Worm (Caenorhabditis elegans) whole organism, young adult: Measurements from ENCODE around the gene K05F6.8.

ENCODE experiments used
- B0261.1 ChIP-seq: sonication (generic microtip); optimal IDR thresholded peaks from 2 replicates; lab custom pipeline; 2016; ENCODE audit warnings: mild to moderate bottlenecking, missing genetic modification characterization, moderate library complexity, missing compliant biosample characterization
- F23B12.7 ChIP-seq: sonication (generic microtip); optimal IDR thresholded peaks from 2 replicates; lab custom pipeline; 2017; ENCODE audit warnings: missing genetic modification characterization, mild to moderate bottlenecking, missing compliant biosample characterization, antibody characterized with exemption, moderate library complexity; ENCODE audit not compliant: insufficient read depth
- F39B2.1 ChIP-seq: fragments of 200-800 bp; sonication (Bioruptor generic); IDR thresholded peaks from 2 replicates; pipeline ENCODE4 v1.3.6; 2022; ENCODE audit warnings: missing genetic modification reagents, missing genetic modification characterization, missing compliant biosample characterization
- F49E8.2 ChIP-seq: sonication (generic microtip); optimal IDR thresholded peaks from 3 replicates; lab custom pipeline; 2017; ENCODE audit warnings: missing genetic modification characterization, mild to moderate bottlenecking, missing compliant biosample characterization, antibody characterized with exemption, moderate library complexity; ENCODE audit not compliant: insufficient read depth
- F52B5.7 ChIP-seq: sonication (generic microtip); optimal IDR thresholded peaks from 2 replicates; lab custom pipeline; 2016; ENCODE audit warnings: mild to moderate bottlenecking, missing genetic modification characterization, missing compliant biosample characterization
- F57A8.1 ChIP-seq: fragments of 200-800 bp; sonication (Bioruptor generic); optimal IDR thresholded peaks from 2 replicates; lab custom pipeline; 2018; ENCODE audit warnings: mild to moderate bottlenecking, missing genetic modification characterization, moderate library complexity, missing compliant biosample characterization
- K11D2.4 ChIP-seq: fragments of 200-800 bp; sonication (Bioruptor generic); IDR thresholded peaks from 2 replicates; pipeline ENCODE4 v1.3.6; 2022; ENCODE audit warnings: missing genetic modification reagents, missing genetic modification characterization, missing compliant biosample characterization
- T07F8.4 ChIP-seq: sonication (generic microtip); optimal IDR thresholded peaks from 2 replicates; lab custom pipeline; 2016; ENCODE audit warnings: mild to moderate bottlenecking, missing genetic modification characterization, moderate library complexity, missing compliant biosample characterization
- T26A5.8 ChIP-seq: sonication (generic microtip); optimal IDR thresholded peaks from 2 replicates; lab custom pipeline; 2016; ENCODE audit warnings: missing genetic modification characterization, missing compliant biosample characterization
- Y53F4B.3 ChIP-seq: fragments of 200-800 bp; sonication (Bioruptor generic); IDR thresholded peaks from 2 replicates; pipeline ENCODE4 v1.3.6; 2022; ENCODE audit warnings: missing genetic modification reagents, missing genetic modification characterization, missing compliant biosample characterization
- Y53G8AR.9 ChIP-seq: fragments of 200-800 bp; sonication (Bioruptor generic); conservative IDR thresholded peaks from 2 replicates; pipeline ENCODE4 v1.3.6; 2022; ENCODE audit warnings: missing genetic modification reagents, missing genetic modification characterization, missing compliant biosample characterization
- Y56A3A.18 ChIP-seq: fragments of 200-800 bp; sonication (Bioruptor generic); IDR thresholded peaks from 2 replicates; pipeline ENCODE4 v1.3.6; 2022; ENCODE audit warnings: missing genetic modification reagents, missing genetic modification characterization, missing compliant biosample characterization
- atf-7 ChIP-seq: sonication (generic microtip); optimal IDR thresholded peaks from 2 replicates; lab custom pipeline; 2017; ENCODE audit warnings: mild to moderate bottlenecking, missing genetic modification characterization, missing compliant biosample characterization
- attf-5 ChIP-seq: fragments of 200-800 bp; sonication (Bioruptor generic); optimal IDR thresholded peaks from 2 replicates; lab custom pipeline; 2018; ENCODE audit warnings: mild to moderate bottlenecking, missing genetic modification characterization, missing compliant biosample characterization
- bed-1 ChIP-seq: fragments of 200-800 bp; sonication (Bioruptor generic); IDR thresholded peaks from 2 replicates; pipeline ENCODE4 v1.3.6; 2022; ENCODE audit warnings: missing genetic modification reagents, missing genetic modification characterization, missing compliant biosample characterization
- cebp-1 ChIP-seq, 2 experiments: fragments of 200-800 bp in 1 of 2; sonication (Bioruptor generic) in 1 of 2; sonication (generic microtip) in 1 of 2; IDR thresholded peaks in 1 of 2; optimal IDR thresholded peaks in 1 of 2; 2 replicates each; pipeline versions ENCODE4 v1.3.6 to Lab custom; 2017 to 2022; ENCODE audit warnings: missing compliant biosample characterization in 2 of 2, missing genetic modification characterization in 2 of 2, mild to moderate bottlenecking in 1 of 2, missing genetic modification reagents in 1 of 2, moderate library complexity in 1 of 2
- cebp-2 ChIP-seq: fragments of 200-800 bp; sonication (Bioruptor generic); IDR thresholded peaks from 2 replicates; pipeline ENCODE4 v1.3.6; 2022; ENCODE audit warnings: missing genetic modification characterization, missing compliant biosample characterization
- ceh-100 ChIP-seq: fragments of 200-800 bp; sonication (Bioruptor generic); IDR thresholded peaks from 2 replicates; pipeline ENCODE4 v1.3.6; 2022; ENCODE audit warnings: missing genetic modification reagents, missing genetic modification characterization, missing compliant biosample characterization
- ceh-79 ChIP-seq: sonication (generic microtip); optimal IDR thresholded peaks from 2 replicates; lab custom pipeline; 2017; ENCODE audit warnings: mild to moderate bottlenecking, missing genetic modification characterization, missing compliant biosample characterization
- ceh-91 ChIP-seq: fragments of 200-800 bp; sonication (Bioruptor generic); IDR thresholded peaks from 2 replicates; pipeline ENCODE4 v1.3.6; 2022; ENCODE audit warnings: missing genetic modification reagents, missing genetic modification characterization, missing compliant biosample characterization
- dox-1 ChIP-seq: fragments of 200-800 bp; sonication (Bioruptor generic); IDR thresholded peaks from 2 replicates; pipeline ENCODE4 v1.3.6; 2022; ENCODE audit warnings: missing genetic modification reagents, missing genetic modification characterization, missing compliant biosample characterization
- efl-1 ChIP-seq: fragments of 150-350 bp; optimal IDR thresholded peaks from 2 replicates; lab custom pipeline; 2014; ENCODE audit warnings: missing biosample characterization, missing genetic modification reagents, missing genetic modification characterization
- egl-18 ChIP-seq: fragments of 200-800 bp; sonication (Bioruptor generic); IDR thresholded peaks from 2 replicates; pipeline ENCODE4 v1.3.6; 2022; ENCODE audit warnings: missing genetic modification reagents, missing genetic modification characterization, missing compliant biosample characterization
- egrh-3 ChIP-seq: fragments of 200-800 bp; sonication (Bioruptor generic); IDR thresholded peaks from 2 replicates; pipeline ENCODE4 v1.3.6; 2022; ENCODE audit warnings: missing genetic modification reagents, missing genetic modification characterization, missing compliant biosample characterization
- ekl-4 ChIP-seq: fragments of 200-800 bp; sonication (Bioruptor generic); IDR thresholded peaks from 2 replicates; pipeline ENCODE4 v1.3.6; 2022; ENCODE audit warnings: missing genetic modification reagents, missing genetic modification characterization, missing compliant biosample characterization
- him-1 ChIP-seq: sonication (generic microtip); optimal IDR thresholded peaks from 2 replicates; lab custom pipeline; 2016; ENCODE audit warnings: missing genotype, missing genetic modification reagents, missing genetic modification characterization, missing compliant biosample characterization
- hlh-26 ChIP-seq: fragments of 200-800 bp; sonication (Bioruptor generic); conservative IDR thresholded peaks from 2 replicates; pipeline ENCODE4 v1.3.6; 2022; ENCODE audit warnings: missing genetic modification reagents, missing genetic modification characterization, missing compliant biosample characterization
- hmg-1.2 ChIP-seq: fragments of 200-800 bp; sonication (Bioruptor generic); IDR thresholded peaks from 2 replicates; pipeline ENCODE4 v1.3.6; 2022; ENCODE audit warnings: missing genetic modification reagents, missing genetic modification characterization, missing compliant biosample characterization
- hrde-1 ChIP-seq: sonication (generic microtip); optimal IDR thresholded peaks from 2 replicates; lab custom pipeline; 2016; ENCODE audit warnings: missing genetic modification characterization, mild to moderate bottlenecking, missing compliant biosample characterization, moderate library complexity, missing genotype, missing genetic modification reagents, borderline replicate concordance
- lag-1 ChIP-seq: fragments of 200-800 bp; sonication (Bioruptor generic); IDR thresholded peaks from 2 replicates; pipeline ENCODE4 v1.3.6; 2022; ENCODE audit warnings: missing genetic modification reagents, missing genetic modification characterization, missing compliant biosample characterization
- lin-26 ChIP-seq: fragments of 200-800 bp; sonication (Bioruptor generic); IDR thresholded peaks from 2 replicates; pipeline ENCODE4 v1.3.6; 2022; ENCODE audit warnings: missing genetic modification reagents, missing genetic modification characterization, missing compliant biosample characterization
- lin-35 ChIP-seq, 3 experiments: fragments of 150-350 bp in 2 of 3; sonication (generic microtip) in 1 of 3; optimal IDR thresholded peaks; 2 replicates each; lab custom pipeline; 2014 to 2018; ENCODE audit warnings: missing biosample characterization in 3 of 3, missing genetic modification characterization in 3 of 3, missing genetic modification reagents in 3 of 3
- lin-54 ChIP-seq: fragments of 200-800 bp; sonication (Bioruptor generic); optimal IDR thresholded peaks from 2 replicates; lab custom pipeline; 2018; ENCODE audit warnings: mild to moderate bottlenecking, missing genetic modification characterization, missing compliant biosample characterization
- lsl-1 ChIP-seq: fragments of 200-800 bp; sonication (Bioruptor generic); optimal IDR thresholded peaks from 2 replicates; lab custom pipeline; 2018; ENCODE audit warnings: mild to moderate bottlenecking, missing genetic modification characterization, moderate library complexity, missing compliant biosample characterization
- lsy-27 ChIP-seq: sonication (generic microtip); optimal IDR thresholded peaks from 2 replicates; lab custom pipeline; 2017; ENCODE audit warnings: missing genetic modification characterization, mild to moderate bottlenecking, missing compliant biosample characterization, antibody characterized with exemption, missing genotype, borderline replicate concordance; ENCODE audit not compliant: insufficient read depth
- nfyb-1 ChIP-seq: fragments of 200-800 bp; sonication (Bioruptor generic); IDR thresholded peaks from 2 replicates; pipeline ENCODE4 v1.3.6; 2022; ENCODE audit warnings: missing genetic modification reagents, missing genetic modification characterization, missing compliant biosample characterization
- nhr-80 ChIP-seq: sonication (generic microtip); optimal IDR thresholded peaks from 2 replicates; lab custom pipeline; 2016; ENCODE audit warnings: missing genetic modification characterization, missing compliant biosample characterization
- nhr-90 ChIP-seq: sonication (generic microtip); optimal IDR thresholded peaks from 2 replicates; lab custom pipeline; 2016; ENCODE audit warnings: missing genotype, mild to moderate bottlenecking, missing genetic modification characterization, missing compliant biosample characterization
- pha-4 ChIP-seq: fragments of 150-350 bp; sonication (generic microtip); optimal IDR thresholded peaks from 2 replicates; lab custom pipeline; 2014; ENCODE audit warnings: missing biosample characterization, missing genetic modification reagents, missing genetic modification characterization
- repo-1 ChIP-seq: sonication (generic microtip); optimal IDR thresholded peaks from 2 replicates; lab custom pipeline; 2017; ENCODE audit warnings: mild to moderate bottlenecking, missing genetic modification characterization, missing compliant biosample characterization
- sdz-38 ChIP-seq: sonication (generic microtip); optimal IDR thresholded peaks from 2 replicates; lab custom pipeline; 2016; ENCODE audit warnings: missing genotype, missing genetic modification characterization, missing compliant biosample characterization
- snpc-1.1 ChIP-seq: sonication (generic microtip); optimal IDR thresholded peaks from 2 replicates; lab custom pipeline; 2017; ENCODE audit warnings: missing genetic modification characterization, mild to moderate bottlenecking, missing compliant biosample characterization, antibody characterized with exemption, moderate library complexity, missing genotype, missing genetic modification reagents; ENCODE audit not compliant: insufficient read depth
- snpc-4 ChIP-seq, 5 experiments: fragments of 150-350 bp in 1 of 5; sonication (generic microtip) in 4 of 5; optimal IDR thresholded peaks; 2 replicates each; lab custom pipeline; 2014 to 2018; ENCODE audit warnings: missing genetic modification characterization in 5 of 5, missing biosample characterization in 3 of 5, antibody characterized with exemption in 2 of 5, mild to moderate bottlenecking in 2 of 5, missing compliant biosample characterization in 2 of 5, missing genotype in 2 of 5, moderate library complexity in 2 of 5, missing genetic modification reagents in 1 of 5
- sptf-2 ChIP-seq: fragments of 200-800 bp; sonication (Bioruptor generic); optimal IDR thresholded peaks from 2 replicates; lab custom pipeline; 2018; ENCODE audit warnings: mild to moderate bottlenecking, missing genetic modification characterization, missing compliant biosample characterization
- xnd-1 ChIP-seq: sonication (generic microtip); optimal IDR thresholded peaks from 2 replicates; lab custom pipeline; 2016; ENCODE audit warnings: missing genotype, missing genetic modification reagents, missing genetic modification characterization, missing compliant biosample characterization
- zim-3 ChIP-seq: sonication (generic microtip); optimal IDR thresholded peaks from 2 replicates; lab custom pipeline; 2017; ENCODE audit warnings: mild to moderate bottlenecking, missing genetic modification characterization, moderate library complexity, missing compliant biosample characterization
- ztf-26 ChIP-seq: sonication (generic microtip); optimal IDR thresholded peaks from 2 replicates; lab custom pipeline; 2017; ENCODE audit warnings: missing genetic modification characterization, missing compliant biosample characterization

The K05F6.8 gene

DNA sequence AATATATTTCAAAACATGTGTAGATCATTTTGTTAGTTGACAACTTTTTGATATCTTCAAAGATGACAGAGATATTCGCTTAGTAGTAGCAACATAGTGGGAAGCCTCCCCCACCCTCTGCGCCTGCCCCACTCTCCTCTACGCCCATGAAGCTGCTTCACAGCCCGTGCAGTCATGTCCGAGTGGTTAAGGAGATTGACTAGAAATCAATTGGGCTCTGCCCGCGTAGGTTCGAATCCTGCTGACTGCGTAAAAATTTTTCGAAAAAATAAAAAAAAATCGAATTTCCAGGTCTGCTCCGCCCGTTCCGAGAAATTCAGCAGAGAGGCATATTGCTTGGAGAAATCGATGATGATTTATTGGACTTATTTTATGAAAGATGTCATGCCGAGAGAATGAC lies 47.7 kb downstream of the K05F6.8 start (continued):
- TF ChIP-seq atf-7 (tag; lab: Kevin White, UChicago) (no peak), ztf-26 (no peak), sptf-2 (no peak), nhr-80 (tag; lab: Kevin White, UChicago) (no peak), egrh-3 (GFP tag; lab: Robert Waterston, UW) (no peak), hlh-26 (no peak), lin-26 (GFP tag; lab: Robert Waterston, UW) (no peak), hrde-1 (tag; lab: Kevin White, UChicago) (no peak), cebp-1 (GFP tag; IDR thresholded peaks at IDR 0.05; lab: Robert Waterston, UW) (no peak), cebp-1 (tag; optimal IDR thresholded peaks at IDR 0.05; lab: Kevin White, UChicago) (no peak), Y53G8AR.9 (GFP tag; lab: Robert Waterston, UW) (no peak), F39B2.1 (GFP tag; lab: Robert Waterston, UW) (no peak), ceh-100 (GFP tag; lab: Robert Waterston, UW) (no peak), xnd-1 (tag; lab: Kevin White, UChicago) (no peak), ceh-91 (GFP tag; lab: Robert Waterston, UW) (no peak), snpc-1.1 (tag; lab: Kevin White, UChicago) (no peak), lsy-27 (tag; lab: Kevin White, UChicago) (no peak), sdz-38 (tag; lab: Kevin White, UChicago) (no peak), hmg-1.2 (GFP tag; lab: Robert Waterston, UW) (peak; percentile 77), him-1 (tag; lab: Kevin White, UChicago) (peak; percentile 44), bed-1 (GFP tag; lab: Robert Waterston, UW) (no peak), Y56A3A.18 (GFP tag; lab: Robert Waterston, UW) (no peak), dox-1 (no peak), lag-1 (GFP tag; lab: Robert Waterston, UW) (no peak), attf-5 (GFP tag; lab: Kevin White, UChicago) (no peak), ekl-4 (GFP tag; lab: Robert Waterston, UW) (no peak), nhr-90 (tag; lab: Kevin White, UChicago) (peak; percentile 25), T26A5.8 (tag; lab: Kevin White, UChicago) (no peak), pha-4 (no peak), lin-54 (GFP tag; lab: Kevin White, UChicago) (peak; percentile 39), nfyb-1 (no peak), F52B5.7 (tag; lab: Kevin White, UChicago) (no peak), lsl-1 (GFP tag; lab: Kevin White, UChicago) (no peak), F23B12.7 (tag; lab: Kevin White, UChicago) (peak; percentile 55), cebp-2 (0 out of 2 replicates have a peak, but pooled peaks have one; percentile 63), ceh-79 (tag; lab: Kevin White, UChicago) (peak; percentile 7), B0261.1 (peak; percentile 86), snpc-4 (GFP tag; optimal IDR thresholded peaks at IDR 0.05; lab: Kevin White, UChicago) (no peak), snpc-4 (tag; optimal IDR thresholded peaks at IDR 0.05; lab: Kevin White, UChicago) (no peak), egl-18 (no peak), efl-1 (GFP tag; lab: Kevin White, UChicago) (no peak), lin-35 (GFP tag; optimal IDR thresholded peaks at IDR 0.05; lab: Kevin White, UChicago) (peak in 1 of 3 experiments; percentile 45), repo-1 (tag; lab: Kevin White, UChicago) (no peak), Y53F4B.3 (GFP tag; lab: Robert Waterston, UW) (no peak), zim-3 (tag; lab: Kevin White, UChicago) (no peak), F57A8.1 (GFP tag; lab: Kevin White, UChicago) (no peak), T07F8.4 (tag; lab: Kevin White, UChicago) (no peak), F49E8.2 (tag; lab: Kevin White, UChicago) (no peak), K11D2.4 (GFP tag; lab: Robert Waterston, UW) (0 out of 2 replicates have a peak, but pooled peaks have one; percentile 23)
